Fruit fly (Drosophila melanogaster): ENCODE measurements around the gene CG14879.

The CG14879 gene

DNA sequence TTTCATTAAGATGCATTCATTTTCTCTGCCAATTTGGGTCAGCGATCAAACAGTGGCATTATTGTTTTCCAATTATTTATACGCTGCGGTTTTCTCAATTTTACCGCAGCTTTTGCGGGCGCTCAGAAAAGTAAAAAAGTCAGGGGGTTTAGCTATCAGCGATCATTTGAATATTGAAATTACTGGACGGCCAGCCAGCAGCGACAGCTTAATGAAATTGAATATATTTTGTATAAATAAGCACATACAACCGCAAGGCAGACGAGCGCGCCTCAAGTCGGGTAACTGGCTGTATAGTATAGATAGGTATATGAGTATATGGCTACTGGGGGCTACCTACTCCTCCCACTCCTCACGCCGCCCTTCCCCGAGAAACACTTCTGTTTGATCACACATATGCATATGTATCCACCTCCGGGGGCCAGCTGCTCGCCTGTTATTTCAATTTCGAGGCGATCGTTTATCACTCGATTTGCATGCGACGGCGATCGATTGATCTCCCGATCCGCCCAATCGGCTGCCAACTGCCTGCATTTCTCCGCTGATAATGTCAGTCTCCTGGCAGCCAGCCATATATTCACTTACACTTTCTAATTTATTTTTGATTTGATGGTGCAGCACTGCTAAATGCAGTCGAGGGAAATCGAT, 7.3 kb upstream of the CG14879 start:
- no peak for TF ChIP-seq fd96Ca (GFP tag; IDR thresholded peaks at IDR 0.05)

DNA sequence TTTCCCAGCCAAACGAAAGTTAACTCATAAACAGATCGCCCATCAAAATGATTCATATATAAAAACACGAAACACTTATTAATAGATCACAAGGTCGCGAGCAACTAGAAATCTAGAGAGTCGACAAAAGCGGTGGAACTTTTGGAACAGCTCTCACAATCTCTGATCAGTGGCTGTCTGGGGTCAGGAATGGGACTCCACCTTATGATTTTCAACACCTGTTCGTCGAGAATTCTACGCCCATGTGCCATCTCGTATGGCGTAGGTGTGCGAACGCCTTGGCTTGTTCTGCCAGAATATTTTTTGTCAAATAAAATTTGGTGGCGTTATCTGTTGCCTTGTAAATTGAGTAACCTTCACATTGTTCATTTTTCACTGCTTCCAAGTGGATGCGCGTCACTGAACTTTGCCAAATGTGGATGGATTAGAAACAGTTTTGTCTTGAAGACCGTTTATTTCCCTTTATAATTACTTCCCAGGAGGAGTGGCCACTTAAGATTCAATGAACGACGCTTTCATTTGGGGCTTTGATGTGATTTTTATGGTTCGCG, 6.4 kb upstream of the CG14879 start:
- TF ChIP-seq Pif1A (GFP tag; optimal IDR thresholded peaks at IDR 0.05) = no peak
- TF ChIP-seq CG34367 (tag; optimal IDR thresholded peaks at IDR 0.05) = no peak
- no peak for TF ChIP-seq fd96Ca (GFP tag; IDR thresholded peaks at IDR 0.05)
- TF ChIP-seq EcR (GFP tag; optimal IDR thresholded peaks at IDR 0.05) = no peak
- no peak for TF ChIP-seq CG17806 (tag; optimal IDR thresholded peaks at IDR 0.05)
- no peak for TF ChIP-seq CG8301 (tag; optimal IDR thresholded peaks at IDR 0.05)
- TF ChIP-seq CG4496 (GFP tag; IDR thresholded peaks at IDR 0.05) = no peak
- TF ChIP-seq Pif1B (GFP tag; optimal IDR thresholded peaks at IDR 0.05) = no peak
- no peak for TF ChIP-seq D1 (tag; optimal IDR thresholded peaks at IDR 0.05)
- TF ChIP-seq CG8159 (tag; optimal IDR thresholded peaks at IDR 0.05) = no peak
- TF ChIP-seq Ets98B (GFP tag; IDR thresholded peaks at IDR 0.05) = no peak
- no peak for TF ChIP-seq CG10348 (GFP tag; IDR thresholded peaks at IDR 0.05)
- no peak for TF ChIP-seq gl (tag; optimal IDR thresholded peaks at IDR 0.05)

DNA sequence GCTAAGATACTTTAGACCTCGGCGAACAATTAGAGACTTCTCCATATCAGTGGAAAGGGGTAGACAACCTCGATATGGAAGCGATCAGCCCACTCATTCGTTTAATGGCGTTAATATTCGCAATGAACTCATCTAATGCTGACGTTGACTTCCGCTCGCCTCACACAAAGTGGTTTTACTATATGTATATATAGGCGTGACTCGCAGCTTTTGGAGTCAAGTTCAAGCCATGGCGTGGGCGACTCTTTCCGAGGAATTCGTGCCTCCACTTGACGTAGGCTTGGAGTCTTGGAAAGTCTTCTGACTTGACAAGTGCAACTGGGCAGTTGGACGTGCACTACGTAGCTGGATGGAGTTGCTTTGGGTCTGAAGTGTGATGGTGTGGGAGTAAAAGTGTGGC, 4.6 kb upstream of the CG14879 start:
- no peak for TF ChIP-seq Snoo (tag; optimal IDR thresholded peaks at IDR 0.05)
- no peak for TF ChIP-seq CG12605 (GFP tag; IDR thresholded peaks at IDR 0.05)
- TF ChIP-seq CG10348 (GFP tag; IDR thresholded peaks at IDR 0.05) = no peak
- no peak for TF ChIP-seq CG32121 (GFP tag; IDR thresholded peaks at IDR 0.05)
- no peak for TF ChIP-seq Pif1B (GFP tag; optimal IDR thresholded peaks at IDR 0.05)
- no peak for TF ChIP-seq CG13204 (GFP tag; optimal IDR thresholded peaks at IDR 0.05)
- no peak for TF ChIP-seq D1 (tag; optimal IDR thresholded peaks at IDR 0.05)
- no peak for TF ChIP-seq CG34367 (tag; optimal IDR thresholded peaks at IDR 0.05)
- TF ChIP-seq fd96Ca (GFP tag; IDR thresholded peaks at IDR 0.05) = no peak; the same call in 2 of the 3 replicates
- no peak for TF ChIP-seq CG8301 (tag; optimal IDR thresholded peaks at IDR 0.05)
- no peak for TF ChIP-seq CG9948 (tag; optimal IDR thresholded peaks at IDR 0.05)
- TF ChIP-seq Pif1A (GFP tag; optimal IDR thresholded peaks at IDR 0.05) = no peak
- TF ChIP-seq rn (GFP tag; IDR thresholded peaks at IDR 0.05) = no peak
- TF ChIP-seq CG15710 (tag; optimal IDR thresholded peaks at IDR 0.05) = no peak

dm6 chr3R:16353195-16353594, 4.2 kb upstream of the CG14879 start:
- TF ChIP-seq CG13204 (GFP tag; optimal IDR thresholded peaks at IDR 0.05) (no peak), EcR (GFP tag; optimal IDR thresholded peaks at IDR 0.05) (peak; percentile 39), gl (tag; optimal IDR thresholded peaks at IDR 0.05) (no peak), CG34367 (tag; optimal IDR thresholded peaks at IDR 0.05) (no peak)

DNA sequence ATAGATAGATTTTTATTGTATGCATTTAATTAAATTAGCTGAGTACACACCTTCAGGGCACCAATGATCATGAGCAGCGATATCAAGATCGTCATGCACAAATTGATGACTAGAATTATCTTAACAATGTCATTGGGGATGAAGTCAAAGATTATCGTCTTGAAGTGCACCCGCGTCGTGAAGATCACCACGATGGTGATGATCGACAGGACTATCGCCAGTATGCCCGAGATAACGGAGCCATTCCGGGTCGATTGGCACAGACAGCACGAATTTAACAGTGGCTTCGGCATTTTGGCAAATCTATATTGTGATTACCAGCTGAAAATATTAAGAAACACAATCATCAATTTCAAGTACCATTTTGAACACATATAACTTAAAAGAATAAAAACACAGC, 3.0 kb upstream of the CG14879 start:
- TF ChIP-seq CG34367 (tag; optimal IDR thresholded peaks at IDR 0.05) (no peak), D1 (tag; optimal IDR thresholded peaks at IDR 0.05) (no peak), CG15710 (tag; optimal IDR thresholded peaks at IDR 0.05) (no peak), Pif1A (GFP tag; optimal IDR thresholded peaks at IDR 0.05) (no peak), CG32121 (GFP tag; IDR thresholded peaks at IDR 0.05) (no peak), CG4496 (GFP tag; IDR thresholded peaks at IDR 0.05) (no peak), CG12605 (GFP tag; IDR thresholded peaks at IDR 0.05) (no peak), CG17806 (tag; optimal IDR thresholded peaks at IDR 0.05) (no peak), CG9948 (tag; optimal IDR thresholded peaks at IDR 0.05) (no peak), CG13204 (GFP tag; optimal IDR thresholded peaks at IDR 0.05) (no peak), CG10348 (GFP tag; IDR thresholded peaks at IDR 0.05) (no peak), CG8301 (tag; optimal IDR thresholded peaks at IDR 0.05) (no peak), CG8159 (tag; optimal IDR thresholded peaks at IDR 0.05) (no peak), Ets98B (GFP tag; IDR thresholded peaks at IDR 0.05) (no peak), rn (GFP tag; IDR thresholded peaks at IDR 0.05) (no peak), Snoo (tag; optimal IDR thresholded peaks at IDR 0.05) (no peak), fd96Ca (GFP tag; IDR thresholded peaks at IDR 0.05) (no peak), gl (tag; optimal IDR thresholded peaks at IDR 0.05) (no peak), CG14655 (GFP tag; optimal IDR thresholded peaks at IDR 0.05) (no peak), EcR (GFP tag; optimal IDR thresholded peaks at IDR 0.05) (no peak)

DNA sequence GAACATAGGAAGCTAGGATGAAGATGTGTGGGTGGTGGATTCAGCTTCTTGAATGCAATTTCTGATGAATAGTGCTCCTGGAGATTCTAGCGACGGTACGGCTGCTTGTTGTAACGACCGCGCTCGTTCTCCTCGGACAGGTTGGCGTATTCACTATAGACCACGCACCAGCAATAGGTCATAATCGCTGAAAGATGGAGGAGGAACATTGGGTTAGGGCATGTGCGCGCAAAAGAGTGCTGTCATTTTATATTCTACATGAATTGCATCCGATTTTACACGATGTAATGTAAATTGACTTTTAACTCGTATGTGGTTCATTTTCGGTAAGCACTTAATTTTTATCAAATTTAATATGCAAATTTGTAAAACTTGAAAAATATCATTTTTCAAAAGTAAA, 2.0 kb upstream of the CG14879 start:
- TF ChIP-seq CG4496 (GFP tag; IDR thresholded peaks at IDR 0.05) (0 out of 3 replicates have a peak, but pooled peaks have one; percentile 27), CG13204 (GFP tag; optimal IDR thresholded peaks at IDR 0.05) (no peak), gl (tag; optimal IDR thresholded peaks at IDR 0.05) (no peak), CG10348 (GFP tag; IDR thresholded peaks at IDR 0.05) (no peak), CG8159 (tag; optimal IDR thresholded peaks at IDR 0.05) (no peak), CG8301 (tag; optimal IDR thresholded peaks at IDR 0.05) (no peak), fd96Ca (GFP tag; IDR thresholded peaks at IDR 0.05) (no peak), rn (GFP tag; IDR thresholded peaks at IDR 0.05) (no peak)

- TF ChIP-seq CG10348 (GFP tag; IDR thresholded peaks at IDR 0.05) (no peak), rn (GFP tag; IDR thresholded peaks at IDR 0.05) (no peak), CG13204 (GFP tag; optimal IDR thresholded peaks at IDR 0.05) (no peak), fd96Ca (GFP tag; IDR thresholded peaks at IDR 0.05) (no peak), Snoo (tag; optimal IDR thresholded peaks at IDR 0.05) (no peak), CG12605 (GFP tag; IDR thresholded peaks at IDR 0.05) (no peak), CG17806 (tag; optimal IDR thresholded peaks at IDR 0.05) (no peak), D1 (tag; optimal IDR thresholded peaks at IDR 0.05) (no peak)
Measured at dm6 chr3R:16350400-16350799, 1.4 kb upstream of the CG14879 start.
